Worm (Caenorhabditis elegans) whole organism, dauer: ENCODE measurements around the gene srw-143.

Source experiments
- unc-62 ChIP-seq: sonication (generic microtip); optimal IDR thresholded peaks from 2 replicates; lab custom pipeline; 2017; ENCODE audit warnings: missing biosample characterization, missing genetic modification reagents, missing genetic modification characterization

Gene srw-143

DNA sequence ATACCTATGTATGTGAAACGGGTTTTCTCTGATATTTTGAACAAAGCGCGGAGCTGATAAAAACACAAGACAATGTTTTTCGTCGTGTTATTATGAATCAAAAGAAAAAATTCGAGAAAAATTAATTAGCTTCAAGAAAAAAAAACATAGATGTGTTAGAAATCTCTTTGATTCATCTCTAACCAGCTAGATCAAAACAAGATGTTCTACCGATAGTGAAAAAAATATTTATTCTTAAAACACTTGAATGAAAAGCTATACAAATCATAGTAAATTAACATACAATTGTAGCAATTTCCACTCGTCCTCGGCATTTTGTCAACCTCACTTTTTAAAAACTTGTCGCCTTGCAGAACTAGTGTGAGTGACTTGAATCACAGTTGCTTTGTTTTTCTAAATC lies 942 bp upstream of the srw-143 start:
- TF ChIP-seq unc-62 (GFP tag; lab: Kevin White, UChicago) = no peak

DNA sequence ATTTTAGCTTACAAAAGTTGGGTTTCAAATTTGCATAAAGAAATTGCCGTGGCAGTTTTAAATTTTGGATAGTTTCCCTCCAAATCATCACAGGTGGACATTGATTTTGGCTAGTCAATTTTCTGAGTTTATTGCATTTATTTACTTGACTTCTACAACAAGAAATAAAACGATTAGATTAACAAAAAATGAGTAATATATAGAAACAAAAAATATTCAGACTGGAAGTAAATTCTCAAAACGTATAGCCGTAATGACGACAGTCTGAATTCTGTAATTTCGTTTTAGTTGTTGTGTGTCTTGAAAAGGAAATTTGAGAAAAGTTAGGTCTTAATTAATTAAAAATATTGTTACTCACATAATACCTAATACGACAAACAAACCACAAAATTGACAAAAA lies 2.8 kb downstream of the srw-143 start, which contains the start of gene srw-141:
TSS of gene srw-141 (minus strand) at position 101 of the 400 bp plus-strand sequence.
- TF ChIP-seq unc-62 (GFP tag; lab: Kevin White, UChicago) = no peak

- no peak for TF ChIP-seq unc-62 (GFP tag; lab: Kevin White, UChicago)
These were observed 7.2 kb downstream of the srw-143 start, which contains the start of gene srh-247 for ce11 chrV:2934075-2934474. srh-247 (minus strand) TSS chrV:2934175.

ce11 chrV:2931252-2931651 lies 10.1 kb downstream of the srw-143 start, which contains the start of gene C31B8.1:
C31B8.1 (plus strand) TSS chrV:2931552.
- no peak for TF ChIP-seq unc-62 (GFP tag; lab: Kevin White, UChicago)

ce11 chrV:2929753-2930152 lies 11.6 kb downstream of the srw-143 start, which contains the start of gene C31B8.16:
C31B8.16 (plus strand) TSS chrV:2930053.
- TF ChIP-seq unc-62 (GFP tag; lab: Kevin White, UChicago) = no peak

ce11 chrV:2927553-2927952 lies 13.8 kb downstream of the srw-143 start, which contains the start of gene C31B8.12:
C31B8.12 (minus strand) TSS chrV:2927653.
- no peak for TF ChIP-seq unc-62 (GFP tag; lab: Kevin White, UChicago)

DNA sequence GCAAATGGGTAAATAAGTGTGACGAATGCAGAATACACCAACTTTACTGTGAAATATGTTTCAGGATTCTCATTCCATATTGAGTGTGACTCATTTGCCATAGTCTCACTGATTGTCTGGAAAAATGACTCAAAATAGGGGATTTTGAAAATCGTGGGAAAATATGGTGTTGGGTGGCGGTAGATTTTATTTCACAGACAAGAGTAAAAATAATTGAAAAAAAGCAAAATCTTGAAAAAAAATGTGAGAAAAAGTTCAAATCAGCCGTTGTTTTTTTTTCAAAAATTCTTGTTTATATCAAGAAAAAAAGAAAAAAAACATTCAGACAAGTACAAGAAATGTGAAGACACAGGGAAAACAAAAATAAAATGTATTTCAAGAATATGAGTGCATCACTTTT lies 18.7 kb downstream of the srw-143 start, which contains the start of gene srh-38:
TSS of gene srh-38 (minus strand) at position 101 of the 400 bp plus-strand sequence.
- no peak for TF ChIP-seq unc-62 (GFP tag; lab: Kevin White, UChicago)

ce11 chrV:2920125-2920524 lies 21.2 kb downstream of the srw-143 start:
- TF ChIP-seq unc-62 (GFP tag; lab: Kevin White, UChicago) = no peak

DNA sequence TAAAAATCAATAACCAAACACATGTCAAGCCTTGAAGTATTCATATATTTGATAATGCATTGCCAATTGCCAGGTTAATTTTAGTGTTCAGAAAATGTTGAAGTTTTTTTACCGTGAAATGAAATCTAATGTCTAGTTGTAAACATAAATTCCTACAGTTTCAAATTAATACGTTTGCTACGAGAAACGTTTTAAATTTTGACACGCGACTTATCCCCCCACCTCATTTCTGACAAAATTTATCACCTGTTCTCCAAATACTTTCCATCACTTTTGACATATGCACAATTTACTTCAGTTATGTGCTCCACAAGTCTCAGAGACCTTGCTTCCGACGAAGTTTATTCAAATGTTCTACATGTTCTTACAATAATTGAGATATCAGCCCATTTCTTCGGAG lies 27.4 kb downstream of the srw-143 start, which contains the start of gene srh-146:
TSS of gene srh-146 (plus strand) at position 301 of the 400 bp plus-strand sequence.
- no peak for TF ChIP-seq unc-62 (GFP tag; lab: Kevin White, UChicago)

DNA sequence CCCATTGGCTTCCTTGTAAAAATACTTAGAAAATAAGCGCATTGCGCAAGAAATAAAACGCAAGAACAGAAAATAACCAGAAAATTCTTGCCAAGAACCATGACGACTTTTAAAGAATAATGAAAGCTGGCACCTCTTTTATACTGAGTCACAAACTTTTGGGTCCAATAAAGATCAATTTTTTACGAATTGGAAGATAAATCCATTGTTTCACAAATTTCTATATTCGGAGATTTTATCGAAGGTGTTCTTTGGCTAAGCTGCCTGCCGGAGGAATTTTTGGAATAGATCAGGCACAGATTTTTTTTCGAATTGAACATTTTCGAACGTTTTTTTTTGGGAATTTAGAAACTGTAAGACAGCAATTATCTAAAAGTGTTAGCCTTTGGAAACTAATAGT lies 28.4 kb downstream of the srw-143 start, which contains the start of gene C31B8.9:
TSS of gene C31B8.9 (minus strand) at position 101 of the 400 bp plus-strand sequence.
- TF ChIP-seq unc-62 (GFP tag; lab: Kevin White, UChicago) = no peak

- no peak for TF ChIP-seq unc-62 (GFP tag; lab: Kevin White, UChicago)
These were observed 31.8 kb downstream of the srw-143 start, which contains the start of gene zmp-3 for ce11 chrV:2909525-2909924. zmp-3 (minus strand) TSS chrV:2909625.

DNA sequence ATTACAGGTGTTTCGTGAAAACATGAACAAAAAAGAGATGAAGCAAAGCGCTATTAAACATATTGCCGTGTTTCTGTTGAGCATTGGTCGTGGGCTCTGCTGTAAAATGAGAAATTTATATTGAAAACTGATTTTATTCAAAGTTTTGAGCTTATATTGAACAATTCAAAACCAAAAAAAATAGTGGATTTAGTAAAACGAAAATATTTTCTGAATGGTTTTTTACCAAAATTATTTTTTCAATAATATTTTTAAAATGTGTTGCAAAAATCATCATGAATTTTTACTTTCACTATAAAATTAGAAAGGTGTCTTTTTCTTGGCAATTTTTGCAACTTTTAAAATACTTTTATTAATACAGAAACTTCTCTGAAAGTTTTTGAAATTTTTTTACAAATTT lies 38.1 kb downstream of the srw-143 start, which contains the start of gene C31B8.7:
TSS of gene C31B8.7 (minus strand) at position 101 of the 400 bp plus-strand sequence.
- no peak for TF ChIP-seq unc-62 (GFP tag; lab: Kevin White, UChicago)

- TF ChIP-seq unc-62 (GFP tag; lab: Kevin White, UChicago) = no peak
These were observed 41.4 kb downstream of the srw-143 start, which contains the start of gene str-46 for ce11 chrV:2899867-2900266. str-46 (minus strand) TSS chrV:2899967.

- TF ChIP-seq unc-62 (GFP tag; lab: Kevin White, UChicago) = no peak
These were observed 45.1 kb downstream of the srw-143 start, which contains the start of gene pals-32 for ce11 chrV:2896198-2896660. pals-32 (plus strand) TSS chrV:2896610.

DNA sequence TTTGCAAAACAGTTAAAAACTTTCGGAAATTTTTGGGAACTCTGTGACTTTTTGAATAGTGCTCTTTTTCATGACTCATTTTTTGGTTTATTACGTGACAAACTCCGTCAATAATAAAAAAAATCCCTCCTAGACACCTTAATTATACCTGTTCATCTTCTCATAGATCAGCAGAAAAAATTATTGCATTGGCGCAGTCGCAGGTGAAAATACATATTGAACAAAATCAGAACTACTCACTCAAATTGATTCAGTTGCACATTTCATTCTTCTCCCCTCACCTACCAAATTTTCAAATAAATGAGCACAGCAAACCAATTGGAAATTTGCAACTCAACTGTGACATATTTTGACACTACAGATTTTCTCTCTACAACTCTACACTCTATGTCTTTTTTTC lies 48.3 kb downstream of the srw-143 start, which contains the start of gene srh-127:
TSS of gene srh-127 (plus strand) at position 301 of the 400 bp plus-strand sequence.
- no peak for TF ChIP-seq unc-62 (GFP tag; lab: Kevin White, UChicago)

- TF ChIP-seq unc-62 (GFP tag; lab: Kevin White, UChicago) = no peak
These were observed 49.4 kb downstream of the srw-143 start, which contains the start of gene F37B4.15 for ce11 chrV:2891927-2892326. F37B4.15 (plus strand) TSS chrV:2892227.
